Fruit fly (Drosophila melanogaster): ENCODE data around the gene CG7841.

- TF ChIP-seq CTCF (optimal IDR thresholded peaks at IDR 0.05) = no peak
- no peak for TF ChIP-seq CG8478 (optimal IDR thresholded peaks at IDR 0.05)
These were observed 32.6 kb upstream of the CG7841 start for dm6 chr3L:15540682-15541081.

All from S2 (cell line).